Fruit fly (Drosophila melanogaster) whole organism, embryonic: ENCODE measurements around the gene CG6163.
A peak's percentile ranks its signal among the peaks of the same experiment; 100 is the strongest.

Experiments
- CG10147 ChIP-seq: fragments of 200-800 bp; sonication (Bioruptor generic); optimal IDR thresholded peaks from 2 replicates; lab custom pipeline; 2019; ENCODE audit warnings: missing biosample characterization, mild to moderate bottlenecking, missing genetic modification characterization, moderate library complexity
- CG11085 ChIP-seq: fragments of 200-800 bp; sonication (Bioruptor generic); IDR thresholded peaks from 2 replicates; pipeline ENCODE4 v1.3.6; 2022; ENCODE audit warnings: missing biosample characterization, missing genetic modification characterization
- CG11504 ChIP-seq: fragments of 200-800 bp; sonication (Bioruptor generic); optimal IDR thresholded peaks from 3 replicates; lab custom pipeline; 2019; ENCODE audit warnings: missing biosample characterization, mild to moderate bottlenecking, missing genetic modification characterization, moderate library complexity
- CG12391 ChIP-seq: fragments of 200-800 bp; sonication (Bioruptor generic); optimal IDR thresholded peaks from 3 replicates; lab custom pipeline; 2018; ENCODE audit warnings: missing biosample characterization, mild to moderate bottlenecking, missing genetic modification characterization, moderate library complexity
- CG15011 ChIP-seq: fragments of 200-800 bp; sonication (Bioruptor generic); optimal IDR thresholded peaks from 3 replicates; lab custom pipeline; 2018; ENCODE audit warnings: missing biosample characterization, mild to moderate bottlenecking, missing genetic modification characterization
- CG15073 ChIP-seq: fragments of 200-800 bp; sonication (Bioruptor generic); optimal IDR thresholded peaks from 2 replicates; lab custom pipeline; 2016; ENCODE audit warnings: missing biosample characterization, missing genetic modification characterization
- CG15479 ChIP-seq: fragments of 200-800 bp; sonication (Bioruptor generic); optimal IDR thresholded peaks from 3 replicates; lab custom pipeline; 2019; ENCODE audit warnings: missing biosample characterization, mild to moderate bottlenecking, missing genetic modification characterization, moderate library complexity
- CG1602 ChIP-seq: fragments of 200-800 bp; sonication (Bioruptor generic); optimal IDR thresholded peaks from 3 replicates; lab custom pipeline; 2016; ENCODE audit warnings: missing biosample characterization, missing genetic modification characterization
- CG17802 ChIP-seq: fragments of 200-800 bp; sonication (Bioruptor generic); optimal IDR thresholded peaks from 2 replicates; lab custom pipeline; 2018; ENCODE audit warnings: missing biosample characterization, mild to moderate bottlenecking, missing genetic modification characterization, moderate library complexity
- CG30403 ChIP-seq: fragments of 200-800 bp; sonication (Bioruptor generic); optimal IDR thresholded peaks from 3 replicates; lab custom pipeline; 2016; ENCODE audit warnings: missing biosample characterization, missing genetic modification characterization
- CG31365 ChIP-seq: fragments of 200-800 bp; sonication (Bioruptor generic); optimal IDR thresholded peaks from 2 replicates; lab custom pipeline; 2018; ENCODE audit warnings: missing biosample characterization, mild to moderate bottlenecking, missing genetic modification characterization
- CG31388 ChIP-seq: fragments of 200-800 bp; sonication (Bioruptor generic); optimal IDR thresholded peaks from 2 replicates; lab custom pipeline; 2016; ENCODE audit warnings: missing biosample characterization, missing genetic modification characterization
- CG7839 ChIP-seq: fragments of 200-800 bp; sonication (Bioruptor generic); optimal IDR thresholded peaks from 3 replicates; lab custom pipeline; 2018; ENCODE audit warnings: missing biosample characterization, mild to moderate bottlenecking, missing genetic modification characterization, moderate library complexity
- CG8089 ChIP-seq: fragments of 200-800 bp; sonication (Bioruptor generic); optimal IDR thresholded peaks from 3 replicates; lab custom pipeline; 2016; ENCODE audit warnings: missing biosample characterization, missing genetic modification characterization
- CG9437 ChIP-seq: fragments of 200-800 bp; sonication (Bioruptor generic); optimal IDR thresholded peaks from 2 replicates; lab custom pipeline; 2018; ENCODE audit warnings: missing biosample characterization, mild to moderate bottlenecking, missing genetic modification characterization
- Dp ChIP-seq: fragments of 200-800 bp; sonication (Bioruptor generic); optimal IDR thresholded peaks from 2 replicates; lab custom pipeline; 2018; ENCODE audit warnings: missing biosample characterization, mild to moderate bottlenecking, missing genetic modification characterization, moderate library complexity
- Ets65A ChIP-seq: fragments of 200-800 bp; sonication (Bioruptor generic); peaks from one replicate; lab custom pipeline; 2016; ENCODE audit warnings: missing biosample characterization, missing genetic modification characterization
- Fer1 ChIP-seq: fragments of 200-800 bp; sonication (Bioruptor generic); optimal IDR thresholded peaks from 2 replicates; lab custom pipeline; 2017; ENCODE audit warnings: missing biosample characterization, mild to moderate bottlenecking, missing genetic modification characterization
- H15 ChIP-seq: fragments of 200-800 bp; sonication (Bioruptor generic); IDR thresholded peaks from 3 replicates; pipeline ENCODE4 v1.3.6; 2022; ENCODE audit warnings: missing biosample characterization, missing genetic modification characterization
- HHEX ChIP-seq: fragments of 200-800 bp; sonication (Bioruptor generic); optimal IDR thresholded peaks from 3 replicates; lab custom pipeline; 2017; ENCODE audit warnings: missing biosample characterization, mild to moderate bottlenecking, missing genetic modification characterization, missing genetic modification reagents
- HLH3B ChIP-seq: fragments of 200-800 bp; sonication (Bioruptor generic); IDR thresholded peaks from 2 replicates; pipeline ENCODE4 v1.3.6; 2022; ENCODE audit warnings: missing biosample characterization, missing genetic modification characterization
- Hr3 ChIP-seq: fragments of 200-800 bp; sonication (Bioruptor generic); optimal IDR thresholded peaks from 3 replicates; lab custom pipeline; 2016; ENCODE audit warnings: missing biosample characterization, missing genetic modification characterization
- Hr39 ChIP-seq: fragments of >200 bp; optimal IDR thresholded peaks from 2 replicates; lab custom pipeline; 2017
- Hr51 ChIP-seq, 2 experiments: fragments of 200-800 bp; sonication (Bioruptor generic); optimal IDR thresholded peaks; 2 replicates in 1 of 2; 3 replicates in 1 of 2; lab custom pipeline; 2016 to 2018; ENCODE audit warnings: missing biosample characterization in 2 of 2, missing genetic modification characterization in 2 of 2, mild to moderate bottlenecking in 1 of 2, moderate library complexity in 1 of 2
- Lpt ChIP-seq: fragments of >200 bp; optimal IDR thresholded peaks from 2 replicates; lab custom pipeline; 2018; ENCODE audit warnings: missing biosample characterization, missing genetic modification characterization
- Med ChIP-seq: fragments of 200-800 bp; sonication (Bioruptor generic); peaks from one replicate; lab custom pipeline; 2016; ENCODE audit warnings: missing biosample characterization, missing genetic modification characterization, mild to moderate bottlenecking, inconsistent platforms, moderate library complexity
- NFAT ChIP-seq: fragments of 200-800 bp; sonication (Bioruptor generic); IDR thresholded peaks from 2 replicates; pipeline ENCODE4 v1.3.6; 2022; ENCODE audit warnings: missing biosample characterization, missing genetic modification characterization
- Sry-β ChIP-seq: fragments of 200-800 bp; sonication (Bioruptor generic); optimal IDR thresholded peaks from 2 replicates; lab custom pipeline; 2018; ENCODE audit warnings: missing biosample characterization, mild to moderate bottlenecking, missing genetic modification characterization, moderate library complexity
- Trl ChIP-seq, 3 experiments: fragments of >200 bp in 2 of 3; fragments of 200-800 bp in 1 of 3; sonication (Bioruptor generic) in 1 of 3; optimal IDR thresholded peaks; 2 replicates in 1 of 3; 3 replicates in 2 of 3; lab custom pipeline; 2016 to 2017; ENCODE audit warnings: missing biosample characterization in 1 of 3, missing genetic modification characterization in 1 of 3
- ash1 ChIP-seq: fragments of 200-800 bp; sonication (Bioruptor generic); optimal IDR thresholded peaks from 2 replicates; lab custom pipeline; 2018; ENCODE audit warnings: missing biosample characterization, mild to moderate bottlenecking, missing genetic modification characterization
- bowl ChIP-seq: fragments of 200-800 bp; sonication (Bioruptor generic); IDR thresholded peaks from 2 replicates; pipeline ENCODE4 v1.3.6; 2022; ENCODE audit warnings: missing biosample characterization, missing genetic modification characterization
- bsh ChIP-seq, 2 experiments: fragments of 200-800 bp; sonication (Bioruptor generic); optimal IDR thresholded peaks; 2 replicates each; lab custom pipeline; 2017 to 2018; ENCODE audit warnings: mild to moderate bottlenecking in 2 of 2, missing biosample characterization in 2 of 2, missing genetic modification characterization in 2 of 2, moderate library complexity in 1 of 2
- cg ChIP-seq: fragments of 200-800 bp; sonication (Bioruptor generic); optimal IDR thresholded peaks from 3 replicates; lab custom pipeline; 2019; ENCODE audit warnings: missing biosample characterization, mild to moderate bottlenecking, missing genetic modification characterization, moderate library complexity
- crol ChIP-seq: fragments of 200-800 bp; sonication (Bioruptor generic); IDR thresholded peaks from 2 replicates; pipeline ENCODE4 v1.3.6; 2022; ENCODE audit warnings: missing biosample characterization, missing genetic modification characterization
- en ChIP-seq: fragments of 200-800 bp; sonication (Bioruptor generic); optimal IDR thresholded peaks from 2 replicates; lab custom pipeline; 2016; ENCODE audit warnings: missing biosample characterization, missing genetic modification characterization
- exex ChIP-seq: fragments of 200-800 bp; sonication (Bioruptor generic); optimal IDR thresholded peaks from 4 replicates; lab custom pipeline; 2018; ENCODE audit warnings: missing biosample characterization, mild to moderate bottlenecking, missing genetic modification characterization, moderate library complexity
- ftz-f1 ChIP-seq: fragments of 200-800 bp; sonication (Bioruptor generic); optimal IDR thresholded peaks from 2 replicates; lab custom pipeline; 2016; ENCODE audit warnings: missing biosample characterization, missing genetic modification characterization
- gcm2 ChIP-seq: fragments of 200-800 bp; sonication (Bioruptor generic); optimal IDR thresholded peaks from 2 replicates; lab custom pipeline; 2016; ENCODE audit warnings: missing biosample characterization, missing genetic modification characterization
- gem ChIP-seq: fragments of 200-800 bp; sonication (Bioruptor generic); optimal IDR thresholded peaks from 2 replicates; lab custom pipeline; 2019; ENCODE audit warnings: missing biosample characterization, mild to moderate bottlenecking, missing genetic modification characterization, moderate library complexity
- h ChIP-seq: fragments of >200 bp; optimal IDR thresholded peaks from 2 replicates; lab custom pipeline; 2017
- hth ChIP-seq: fragments of >200 bp; optimal IDR thresholded peaks from 2 replicates; lab custom pipeline; 2017; ENCODE audit warnings: inconsistent platforms
- lov ChIP-seq, 2 experiments: fragments of 200-800 bp in 1 of 2; fragments of >200 bp in 1 of 2; sonication (Bioruptor generic) in 1 of 2; IDR thresholded peaks in 1 of 2; optimal IDR thresholded peaks in 1 of 2; 2 replicates in 1 of 2; 3 replicates in 1 of 2; pipeline versions ENCODE4 v1.3.6 to Lab custom; 2017 to 2022; ENCODE audit warnings: missing biosample characterization in 1 of 2, missing genetic modification characterization in 1 of 2
- luna ChIP-seq: fragments of 200-800 bp; sonication (Bioruptor generic); optimal IDR thresholded peaks from 2 replicates; lab custom pipeline; 2016; ENCODE audit warnings: missing biosample characterization, missing genetic modification characterization
- mam ChIP-seq: fragments of 200-800 bp; sonication (Bioruptor generic); optimal IDR thresholded peaks from 3 replicates; lab custom pipeline; 2016; ENCODE audit warnings: missing biosample characterization, missing genetic modification characterization
- repo ChIP-seq: fragments of 200-800 bp; sonication (Bioruptor generic); optimal IDR thresholded peaks from 2 replicates; lab custom pipeline; 2016; ENCODE audit warnings: missing biosample characterization, missing genetic modification characterization
- ro ChIP-seq: fragments of 200-800 bp; sonication (Bioruptor generic); IDR thresholded peaks from 2 replicates; pipeline ENCODE4 v1.3.6; 2022; ENCODE audit warnings: missing biosample characterization, missing genetic modification characterization
- sima ChIP-seq: fragments of 200-800 bp; sonication (Bioruptor generic); optimal IDR thresholded peaks from 2 replicates; lab custom pipeline; 2016; ENCODE audit warnings: missing biosample characterization, missing genetic modification characterization
- sr ChIP-seq: fragments of 200-800 bp; sonication (Bioruptor generic); IDR thresholded peaks from 3 replicates; pipeline ENCODE4 v1.3.6; 2022; ENCODE audit warnings: missing biosample characterization, missing genetic modification characterization
- stwl ChIP-seq: fragments of 200-800 bp; sonication (Bioruptor generic); optimal IDR thresholded peaks from 3 replicates; lab custom pipeline; 2018; ENCODE audit warnings: missing biosample characterization, mild to moderate bottlenecking, missing genetic modification characterization, moderate library complexity
- unc-4 ChIP-seq: fragments of 200-800 bp; sonication (Bioruptor generic); IDR thresholded peaks from 2 replicates; pipeline ENCODE4 v1.3.6; 2022; ENCODE audit warnings: missing biosample characterization, missing genetic modification characterization; ENCODE audit not compliant: partially characterized antibody

CG6163 gene

dm6 chr3L:11318532-11319170 lies 46.0 kb downstream of the CG6163 start (continued):
- TF ChIP-seq Hr39 (lab: Kevin White, UChicago) = no peak
- TF ChIP-seq CG11504 = peak; percentile 93
- peak; percentile 77 for TF ChIP-seq repo (GFP tag; lab: Kevin White, UChicago)
- TF ChIP-seq exex (tag; lab: Kevin White, UChicago) = peak; percentile 53
- TF ChIP-seq CG11085 (GFP tag; lab: Robert Waterston, UW) = peak; percentile 77
- TF ChIP-seq ro (GFP tag; lab: Robert Waterston, UW) = peak; percentile 78
- TF ChIP-seq stwl (tag; lab: Kevin White, UChicago) = peak; percentile 18
- peak; percentile 89 for TF ChIP-seq HHEX (GFP tag; lab: Kevin White, UChicago)
- TF ChIP-seq gem (tag; lab: Kevin White, UChicago) = peak; percentile 90
- TF ChIP-seq H15 (GFP tag; lab: Robert Waterston, UW) = peak; percentile 89
- TF ChIP-seq CG15011 = peak; percentile 73
- peak; percentile 77 for TF ChIP-seq bowl (GFP tag; lab: Robert Waterston, UW)
- TF ChIP-seq CG1602 (GFP tag; lab: Kevin White, UChicago) = peak; percentile 76
- peak; percentile 63 for TF ChIP-seq CG17802 (tag; lab: Kevin White, UChicago)
- TF ChIP-seq CG9437 (GFP tag; lab: Kevin White, UChicago) = peak; percentile 75
- TF ChIP-seq ftz-f1 (GFP tag; lab: Kevin White, UChicago) = no peak
- peak; percentile 76 for TF ChIP-seq Hr3 (GFP tag; lab: Kevin White, UChicago)
- TF ChIP-seq sima (GFP tag; lab: Kevin White, UChicago) = peak; percentile 36
- peak; percentile 85 for TF ChIP-seq sr (GFP tag; lab: Robert Waterston, UW)
- no peak for TF ChIP-seq Lpt (GFP tag; lab: Kevin White, UChicago)
- no peak for TF ChIP-seq CG15479 (GFP tag; lab: Kevin White, UChicago)
- peak; percentile 79 for TF ChIP-seq CG10147 (GFP tag; lab: Kevin White, UChicago)
- TF ChIP-seq CG15073 (GFP tag; lab: Kevin White, UChicago) = no peak
- no peak for TF ChIP-seq h
- TF ChIP-seq CG12391 (tag; lab: Kevin White, UChicago) = peak; percentile 82
- TF ChIP-seq CG7839 (tag; lab: Kevin White, UChicago) = peak; percentile 91
- TF ChIP-seq HLH3B (GFP tag; lab: Robert Waterston, UW) = peak; percentile 90
- TF ChIP-seq CG31365 (tag; lab: Kevin White, UChicago) = peak; percentile 67
- no peak for TF ChIP-seq lov (optimal IDR thresholded peaks at IDR 0.05; lab: Kevin White, UChicago)
- TF ChIP-seq lov (GFP tag; IDR thresholded peaks at IDR 0.05; lab: Robert Waterston, UW) = peak; percentile 89
- TF ChIP-seq hth (lab: Kevin White, UChicago) = no peak
- peak; percentile 78 for TF ChIP-seq CG8089 (GFP tag; lab: Kevin White, UChicago)
- peak; percentile 85 for TF ChIP-seq NFAT (GFP tag; lab: Robert Waterston, UW)
- peak; percentile 20 for TF ChIP-seq luna (GFP tag; lab: Kevin White, UChicago)
- no peak for TF ChIP-seq Trl (optimal IDR thresholded peaks at IDR 0.05; lab: Kevin White, UChicago)
- TF ChIP-seq Trl (GFP tag; optimal IDR thresholded peaks at IDR 0.05; lab: Kevin White, UChicago) = peak; percentile 63
- TF ChIP-seq gcm2 = peak; percentile 73
- TF ChIP-seq Dp (GFP tag; lab: Kevin White, UChicago) = no peak
- TF ChIP-seq Ets65A (GFP tag; lab: Kevin White, UChicago) = peak; percentile 98
- peak; percentile 21; the same call in 1 of the 2 replicates for TF ChIP-seq crol
- peak; percentile 44 to 89 for TF ChIP-seq Hr51 (GFP tag; optimal IDR thresholded peaks at IDR 0.05; lab: Kevin White, UChicago)
- TF ChIP-seq bsh (GFP tag; optimal IDR thresholded peaks at IDR 0.05; lab: Kevin White, UChicago) = peak; percentile 17 to 91
- TF ChIP-seq ash1 = no peak
- TF ChIP-seq cg (GFP tag; lab: Kevin White, UChicago) = peak; percentile 28
- TF ChIP-seq Fer1 = peak; percentile 83
- no peak for TF ChIP-seq unc-4 (GFP tag; lab: Robert Waterston, UW)
- TF ChIP-seq Med (GFP tag; lab: Kevin White, UChicago) = peak; percentile 98
- peak; percentile 72 for TF ChIP-seq mam
- TF ChIP-seq CG30403 (GFP tag; lab: Kevin White, UChicago) = peak; percentile 81
- peak; percentile 34 for TF ChIP-seq Sry-β (GFP tag; lab: Kevin White, UChicago)
- peak; percentile 41 for TF ChIP-seq en (GFP tag; lab: Kevin White, UChicago)
- peak; percentile 79 for TF ChIP-seq CG31388
